Worm (Caenorhabditis elegans) whole organism, mixed stage, embryonic: ENCODE data around the gene dab-1.

ENCODE experiments used
- M03D4.4 ChIP-seq: sonication (generic microtip); optimal IDR thresholded peaks from 2 replicates; lab custom pipeline; 2017; ENCODE audit warnings: mild to moderate bottlenecking, missing genetic modification characterization, missing compliant biosample characterization
- bed-3 ChIP-seq: fragments of 200-800 bp; sonication (Bioruptor generic); optimal IDR thresholded peaks from 3 replicates; lab custom pipeline; 2018; ENCODE audit warnings: mild to moderate bottlenecking, missing genetic modification characterization, moderate library complexity, missing compliant biosample characterization
- blmp-1 ChIP-seq: fragments of 150-350 bp; optimal IDR thresholded peaks from 2 replicates; lab custom pipeline; 2014; ENCODE audit warnings: missing biosample characterization, missing genetic modification characterization
- ceh-39 ChIP-seq: fragments of 150-350 bp; optimal IDR thresholded peaks from 2 replicates; lab custom pipeline; 2014; ENCODE audit warnings: missing biosample characterization, missing genetic modification characterization
- ceh-43 ChIP-seq: fragments of 200-800 bp; sonication (Bioruptor generic); optimal IDR thresholded peaks from 2 replicates; lab custom pipeline; 2018; ENCODE audit warnings: mild to moderate bottlenecking, missing genetic modification characterization, moderate library complexity, missing compliant biosample characterization
- ceh-83 ChIP-seq: fragments of 200-800 bp; sonication (Bioruptor generic); optimal IDR thresholded peaks from 2 replicates; lab custom pipeline; 2018; ENCODE audit warnings: mild to moderate bottlenecking, missing genetic modification characterization, missing compliant biosample characterization
- elt-1 ChIP-seq: sonication (generic microtip); optimal IDR thresholded peaks from 2 replicates; lab custom pipeline; 2017; ENCODE audit warnings: missing genetic modification characterization, mild to moderate bottlenecking, missing compliant biosample characterization, antibody characterized with exemption, moderate library complexity, borderline replicate concordance; ENCODE audit not compliant: insufficient read depth
- elt-3 ChIP-seq: fragments of 150-350 bp; optimal IDR thresholded peaks from 2 replicates; lab custom pipeline; 2014; ENCODE audit warnings: missing biosample characterization, missing genetic modification characterization
- flh-1 ChIP-seq: fragments of 200-800 bp; sonication (Bioruptor generic); optimal IDR thresholded peaks from 2 replicates; lab custom pipeline; 2018; ENCODE audit warnings: mild to moderate bottlenecking, missing genetic modification characterization, moderate library complexity, missing compliant biosample characterization
- ham-2 ChIP-seq: fragments of 200-800 bp; sonication (Bioruptor generic); optimal IDR thresholded peaks from 2 replicates; lab custom pipeline; 2018; ENCODE audit warnings: mild to moderate bottlenecking, missing genetic modification characterization, missing compliant biosample characterization
- hlh-1 ChIP-seq: fragments of 150-350 bp; optimal IDR thresholded peaks from 2 replicates; lab custom pipeline; 2014; ENCODE audit warnings: missing biosample characterization, missing genetic modification reagents, missing genetic modification characterization
- lin-13 ChIP-seq: fragments of 150-350 bp; optimal IDR thresholded peaks from 2 replicates; lab custom pipeline; 2014; ENCODE audit warnings: missing biosample characterization, missing genetic modification characterization
- lsy-2 ChIP-seq: fragments of 150-350 bp; optimal IDR thresholded peaks from 2 replicates; lab custom pipeline; 2014; ENCODE audit warnings: missing biosample characterization, missing genetic modification characterization
- mab-5 ChIP-seq: fragments of 150-350 bp; optimal IDR thresholded peaks from 2 replicates; lab custom pipeline; 2014; ENCODE audit warnings: missing biosample characterization, missing genetic modification characterization
- mep-1 ChIP-seq: fragments of 150-350 bp; optimal IDR thresholded peaks from 2 replicates; lab custom pipeline; 2017; ENCODE audit warnings: missing biosample characterization, missing genetic modification reagents, missing genetic modification characterization, inconsistent platforms
- nhr-2 ChIP-seq: fragments of 150-350 bp; optimal IDR thresholded peaks from 2 replicates; lab custom pipeline; 2014; ENCODE audit warnings: missing biosample characterization, missing genetic modification characterization
- nhr-237 ChIP-seq: fragments of 150-350 bp; optimal IDR thresholded peaks from 2 replicates; lab custom pipeline; 2014; ENCODE audit warnings: missing biosample characterization, missing genetic modification characterization
- nhr-76 ChIP-seq: sonication (generic microtip); optimal IDR thresholded peaks from 2 replicates; lab custom pipeline; 2017; ENCODE audit warnings: missing biosample characterization, missing genetic modification characterization
- pha-4 ChIP-seq: fragments of 150-350 bp; optimal IDR thresholded peaks from 2 replicates; lab custom pipeline; 2018; ENCODE audit warnings: missing biosample characterization, missing genetic modification reagents, missing genetic modification characterization
- sem-2 ChIP-seq: fragments of 200-800 bp; sonication (Bioruptor generic); optimal IDR thresholded peaks from 2 replicates; lab custom pipeline; 2018; ENCODE audit warnings: mild to moderate bottlenecking, missing genetic modification characterization, missing compliant biosample characterization
- sptf-1 ChIP-seq: sonication (generic microtip); optimal IDR thresholded peaks from 2 replicates; lab custom pipeline; 2017; ENCODE audit warnings: mild to moderate bottlenecking, missing genetic modification characterization, moderate library complexity, missing compliant biosample characterization
- unc-39 ChIP-seq: fragments of 150-350 bp; optimal IDR thresholded peaks from 2 replicates; lab custom pipeline; 2014; ENCODE audit warnings: missing biosample characterization, missing genetic modification characterization
- unc-62 ChIP-seq: fragments of 150-350 bp; optimal IDR thresholded peaks from 2 replicates; lab custom pipeline; 2014; ENCODE audit warnings: missing biosample characterization, missing genetic modification reagents, missing genetic modification characterization
- zip-8 ChIP-seq: fragments of 150-350 bp; optimal IDR thresholded peaks from 2 replicates; lab custom pipeline; 2014; ENCODE audit warnings: missing biosample characterization, missing genetic modification characterization
- ztf-11 ChIP-seq: fragments of 150-350 bp; optimal IDR thresholded peaks from 2 replicates; lab custom pipeline; 2014; ENCODE audit warnings: missing biosample characterization, missing genetic modification characterization

The dab-1 gene

DNA sequence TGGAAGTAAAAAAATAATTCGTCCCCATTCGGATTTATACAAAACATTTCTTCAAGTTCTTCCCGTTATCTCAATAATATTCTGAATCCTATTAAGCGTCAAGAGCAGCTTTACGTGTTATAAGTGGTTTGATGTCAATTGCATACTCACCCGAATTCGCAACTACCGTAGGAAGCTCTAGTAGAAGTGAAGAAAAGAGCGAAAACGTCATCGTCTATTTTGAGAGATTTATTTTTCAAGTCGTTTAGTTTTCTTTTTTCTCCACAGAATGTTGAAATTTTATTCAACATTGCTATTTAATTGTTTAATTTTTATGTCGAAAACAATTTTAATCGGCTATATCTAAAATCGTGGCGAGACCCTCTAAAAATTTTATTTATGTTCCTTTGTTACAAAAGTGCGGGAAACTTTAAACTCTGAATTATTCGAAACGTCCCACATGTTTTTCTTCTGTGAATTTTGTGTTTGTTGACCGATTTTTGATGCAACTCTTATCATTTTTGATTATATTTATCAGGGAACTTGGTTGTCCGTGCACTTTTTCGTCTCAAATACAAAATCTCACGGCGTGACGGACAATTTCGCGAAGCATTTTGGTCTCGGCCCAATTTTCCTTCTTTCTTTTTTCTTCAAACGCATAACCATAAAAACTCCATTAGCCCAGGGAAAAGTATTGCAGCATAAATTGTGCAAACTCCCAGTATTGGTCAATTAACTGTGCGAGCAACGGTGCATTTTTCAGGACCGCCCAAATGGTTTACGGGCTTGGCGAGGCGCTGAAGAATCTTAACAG lies 47.9 kb downstream of the dab-1 start, which contains the start of gene tdc-1:
Gene tdc-1 (plus strand): TSS at position 743 of the 793 bp plus-strand sequence.
- TF ChIP-seq nhr-237 (tag; lab: Kevin White, UChicago), result no peak
- no peak for TF ChIP-seq hlh-1 (tag; lab: Kevin White, UChicago)
- no peak for TF ChIP-seq lin-13 (tag; lab: Kevin White, UChicago)
- TF ChIP-seq ham-2 (GFP tag; lab: Kevin White, UChicago), result no peak
- TF ChIP-seq pha-4 (tag; lab: Kevin White, UChicago), result no peak
- TF ChIP-seq mab-5 (tag; lab: Kevin White, UChicago), result no peak
- TF ChIP-seq lsy-2 (tag; lab: Kevin White, UChicago), result no peak
- no peak for TF ChIP-seq sptf-1 (tag; lab: Kevin White, UChicago)
- no peak for TF ChIP-seq sem-2 (GFP tag; lab: Kevin White, UChicago)
- no peak for TF ChIP-seq ztf-11
- no peak for TF ChIP-seq ceh-39 (tag; lab: Kevin White, UChicago)
- no peak for TF ChIP-seq nhr-76 (tag; lab: Kevin White, UChicago)
- TF ChIP-seq elt-3, result no peak
- no peak for TF ChIP-seq unc-62
- TF ChIP-seq nhr-2 (tag; lab: Kevin White, UChicago), result no peak
- TF ChIP-seq elt-1 (tag; lab: Kevin White, UChicago), result no peak
- no peak for TF ChIP-seq M03D4.4
- no peak for TF ChIP-seq flh-1 (GFP tag; lab: Kevin White, UChicago)
- TF ChIP-seq unc-39 (tag; lab: Kevin White, UChicago), result no peak

DNA sequence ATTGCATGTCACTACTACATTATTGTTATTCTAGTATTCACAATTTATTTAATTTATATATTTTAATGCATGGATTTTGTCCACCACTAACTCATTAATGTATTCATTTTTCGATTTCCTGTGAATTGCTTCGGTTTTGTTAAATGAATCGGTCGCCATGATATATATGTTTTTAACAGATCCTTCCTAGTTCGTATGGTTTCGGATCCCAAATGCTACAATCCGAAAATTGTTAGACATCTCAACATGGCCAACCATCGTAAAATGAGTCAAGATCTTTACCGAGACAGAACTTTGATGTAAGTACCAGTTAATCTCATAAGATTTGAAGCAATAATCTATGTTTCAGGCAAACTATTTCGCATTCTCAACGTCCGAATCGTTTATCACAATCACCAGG lies 50.9 kb downstream of the dab-1 start:
- TF ChIP-seq zip-8 (tag; lab: Kevin White, UChicago) (no peak), lsy-2 (tag; lab: Kevin White, UChicago) (no peak), ztf-11 (no peak), pha-4 (tag; lab: Kevin White, UChicago) (no peak), mep-1 (tag; lab: Kevin White, UChicago) (no peak), blmp-1 (tag; lab: Kevin White, UChicago) (no peak), ceh-43 (GFP tag; lab: Kevin White, UChicago) (no peak), mab-5 (tag; lab: Kevin White, UChicago) (no peak), bed-3 (no peak), flh-1 (GFP tag; lab: Kevin White, UChicago) (no peak)
- TF ChIP-seq, all 35 proteins: peak for 0

DNA sequence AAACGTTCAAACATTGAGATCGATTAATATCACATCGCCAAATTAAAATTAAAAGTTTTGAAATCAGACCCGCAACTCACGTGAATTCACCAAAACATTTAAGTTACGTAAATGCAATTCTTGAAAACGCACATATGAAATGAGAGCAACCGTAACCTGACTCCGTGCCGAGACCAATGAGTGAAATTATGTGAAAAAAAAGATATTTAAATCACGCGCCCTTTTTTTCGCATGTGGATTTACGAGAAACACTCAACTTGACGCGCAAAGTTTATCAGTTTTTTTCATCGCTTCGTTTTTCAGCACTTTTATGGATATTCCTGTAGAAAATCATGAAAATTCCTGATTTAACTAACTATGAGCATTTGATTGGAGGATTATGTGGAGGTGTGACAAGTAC lies 53.9 kb downstream of the dab-1 start, which contains the start of the genes gei-14 and slc-25A32:
Gene gei-14 (minus strand): TSS at position 175 of the 400 bp plus-strand sequence.
Gene slc-25A32 (plus strand): TSS at position 242 of the 400 bp plus-strand sequence.
- TF ChIP-seq zip-8 (tag; lab: Kevin White, UChicago) (no peak), lsy-2 (tag; lab: Kevin White, UChicago) (peak; percentile 70)
- TF ChIP-seq, all 35 proteins: peak for 1

DNA sequence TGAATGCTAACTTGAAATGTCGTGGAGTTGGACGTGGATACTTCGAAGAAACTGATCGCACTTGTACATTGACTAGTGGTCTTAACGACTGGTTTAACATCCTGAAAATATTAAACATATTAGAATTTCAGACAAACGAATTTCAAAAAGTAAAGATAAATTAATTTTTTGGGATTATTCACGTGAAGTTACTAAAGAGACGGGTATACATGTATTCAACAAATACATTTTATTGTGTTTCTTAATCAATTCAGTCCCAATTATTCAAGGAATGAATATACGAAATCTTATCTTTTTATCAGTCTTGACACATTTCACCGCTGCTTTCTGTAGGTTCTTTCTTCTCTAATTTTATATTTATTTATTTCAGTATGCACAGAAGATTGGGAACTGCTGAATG lies 56.2 kb downstream of the dab-1 start, which contains the start of the genes mrpl-10 and clec-142:
Gene mrpl-10 (minus strand): TSS at position 101 of the 400 bp plus-strand sequence.
Gene clec-142 (plus strand): TSS at position 264 of the 400 bp plus-strand sequence.
- TF ChIP-seq nhr-2 (tag; lab: Kevin White, UChicago), result no peak
- TF ChIP-seq mab-5 (tag; lab: Kevin White, UChicago), result no peak
- no peak for TF ChIP-seq ceh-83 (GFP tag; lab: Kevin White, UChicago)
- TF ChIP-seq flh-1 (GFP tag; lab: Kevin White, UChicago), result no peak
- TF ChIP-seq bed-3, result no peak
- TF ChIP-seq pha-4 (tag; lab: Kevin White, UChicago), result no peak
- no peak for TF ChIP-seq ham-2 (GFP tag; lab: Kevin White, UChicago)
- TF ChIP-seq blmp-1 (tag; lab: Kevin White, UChicago), result no peak
